Worm (Caenorhabditis elegans) whole organism, L1 larva: ENCODE measurements around the gene zipt-17.

Experiments
- C34B4.2 ChIP-seq: sonication (generic microtip); optimal IDR thresholded peaks from 2 replicates; lab custom pipeline; 2017; ENCODE audit warnings: mild to moderate bottlenecking, missing genetic modification characterization, missing compliant biosample characterization
- aha-1 ChIP-seq: fragments of 150-350 bp; optimal IDR thresholded peaks from 2 replicates; lab custom pipeline; 2014; ENCODE audit warnings: missing biosample characterization, missing genetic modification characterization
- alr-1 ChIP-seq: fragments of 200-800 bp; sonication (Bioruptor generic); optimal IDR thresholded peaks from 2 replicates; lab custom pipeline; 2018; ENCODE audit warnings: borderline replicate concordance, mild to moderate bottlenecking, missing genetic modification characterization, missing compliant biosample characterization
- ama-1 ChIP-seq: fragments of 150-350 bp; optimal IDR thresholded peaks from 2 replicates; lab custom pipeline; 2014
- blmp-1 ChIP-seq: fragments of 150-350 bp; optimal IDR thresholded peaks from 2 replicates; lab custom pipeline; 2014; ENCODE audit warnings: missing biosample characterization, missing genetic modification characterization
- ceh-63 ChIP-seq: fragments of 200-800 bp; sonication (Bioruptor generic); optimal IDR thresholded peaks from 2 replicates; lab custom pipeline; 2018; ENCODE audit warnings: mild to moderate bottlenecking, missing genetic modification characterization, missing compliant biosample characterization
- ces-1 ChIP-seq: fragments of 150-350 bp; optimal IDR thresholded peaks from 2 replicates; lab custom pipeline; 2014; ENCODE audit warnings: missing biosample characterization, missing genetic modification reagents, missing genetic modification characterization
- dpl-1 ChIP-seq, 3 experiments: fragments of 150-350 bp in 2 of 3; sonication (generic microtip) in 1 of 3; optimal IDR thresholded peaks; 2 replicates each; lab custom pipeline; 2014 to 2017; ENCODE audit warnings: missing biosample characterization in 3 of 3, missing genetic modification characterization in 3 of 3, missing genetic modification reagents in 3 of 3
- efl-1 ChIP-seq, 4 experiments: fragments of 150-350 bp; optimal IDR thresholded peaks in 3 of 4; peaks in 1 of 4; 1 replicate in 1 of 4; 2 replicates in 3 of 4; lab custom pipeline; 2014; ENCODE audit warnings: missing biosample characterization in 2 of 4, missing genetic modification characterization in 2 of 4, missing genetic modification reagents in 2 of 4
- efl-3 ChIP-seq: fragments of 200-800 bp; sonication (Bioruptor generic); optimal IDR thresholded peaks from 2 replicates; lab custom pipeline; 2018; ENCODE audit warnings: mild to moderate bottlenecking, missing genetic modification characterization, missing compliant biosample characterization
- elt-2 ChIP-seq: sonication (generic microtip); optimal IDR thresholded peaks from 2 replicates; lab custom pipeline; 2016; ENCODE audit warnings: missing genetic modification characterization, mild to moderate bottlenecking, inconsistent platforms, missing compliant biosample characterization, missing genetic modification reagents
- ets-5 ChIP-seq: fragments of 200-800 bp; sonication (Bioruptor generic); IDR thresholded peaks from 2 replicates; pipeline ENCODE4 v1.3.6; 2022; ENCODE audit warnings: missing genetic modification characterization, missing compliant biosample characterization
- fkh-4 ChIP-seq: sonication (generic microtip); optimal IDR thresholded peaks from 2 replicates; lab custom pipeline; 2016; ENCODE audit warnings: missing compliant biosample characterization, missing genetic modification characterization, borderline replicate concordance
- hpl-2 ChIP-seq: fragments of 150-350 bp; optimal IDR thresholded peaks from 2 replicates; lab custom pipeline; 2014; ENCODE audit warnings: missing biosample characterization, missing genetic modification reagents, missing genetic modification characterization
- jun-1 ChIP-seq: fragments of 150-350 bp; optimal IDR thresholded peaks from 2 replicates; lab custom pipeline; 2014; ENCODE audit warnings: missing biosample characterization, missing genetic modification reagents, missing genetic modification characterization
- lin-14 ChIP-seq: fragments of 200-800 bp; sonication (Bioruptor generic); optimal IDR thresholded peaks from 2 replicates; lab custom pipeline; 2018; ENCODE audit warnings: mild to moderate bottlenecking, missing genetic modification characterization, moderate library complexity, missing compliant biosample characterization
- lin-35 ChIP-seq, 2 experiments: fragments of 150-350 bp; optimal IDR thresholded peaks; 2 replicates each; lab custom pipeline; 2014; ENCODE audit warnings: missing biosample characterization in 2 of 2, missing genetic modification characterization in 2 of 2, missing genetic modification reagents in 2 of 2
- lsy-2 ChIP-seq, 2 experiments: fragments of 150-350 bp; optimal IDR thresholded peaks; 2 replicates each; lab custom pipeline; 2014; ENCODE audit warnings: missing biosample characterization in 2 of 2, missing genetic modification characterization in 2 of 2
- mdl-1 ChIP-seq, 2 experiments: fragments of 150-350 bp; optimal IDR thresholded peaks; 2 replicates each; lab custom pipeline; 2014 to 2017; ENCODE audit warnings: missing biosample characterization in 2 of 2, missing genetic modification characterization in 2 of 2, inconsistent platforms in 1 of 2
- mep-1 ChIP-seq: fragments of 150-350 bp; optimal IDR thresholded peaks from 2 replicates; lab custom pipeline; 2014; ENCODE audit warnings: missing biosample characterization, missing genetic modification characterization
- nhr-11 ChIP-seq: fragments of 150-350 bp; optimal IDR thresholded peaks from 2 replicates; lab custom pipeline; 2014; ENCODE audit warnings: missing biosample characterization, missing genetic modification characterization
- nhr-12 ChIP-seq: sonication (generic microtip); optimal IDR thresholded peaks from 2 replicates; lab custom pipeline; 2017; ENCODE audit warnings: missing biosample characterization, missing genetic modification characterization
- nhr-28 ChIP-seq: fragments of 150-350 bp; optimal IDR thresholded peaks from 2 replicates; lab custom pipeline; 2014; ENCODE audit warnings: missing biosample characterization, missing genetic modification characterization
- nhr-71 ChIP-seq: sonication (generic microtip); optimal IDR thresholded peaks from 2 replicates; lab custom pipeline; 2016; ENCODE audit warnings: mild to moderate bottlenecking, missing genetic modification characterization, moderate library complexity, missing compliant biosample characterization
- nhr-77 ChIP-seq: fragments of 150-350 bp; optimal IDR thresholded peaks from 2 replicates; lab custom pipeline; 2014; ENCODE audit warnings: missing biosample characterization, missing genetic modification characterization
- pax-3 ChIP-seq: fragments of 200-800 bp; sonication (Bioruptor generic); optimal IDR thresholded peaks from 2 replicates; lab custom pipeline; 2018; ENCODE audit warnings: mild to moderate bottlenecking, missing genetic modification characterization, moderate library complexity, missing compliant biosample characterization
- pqm-1 ChIP-seq: sonication (generic microtip); optimal IDR thresholded peaks from 3 replicates; lab custom pipeline; 2017; ENCODE audit warnings: missing biosample characterization, missing genetic modification characterization
- rnt-1 ChIP-seq: sonication (generic microtip); optimal IDR thresholded peaks from 2 replicates; lab custom pipeline; 2016; ENCODE audit warnings: mild to moderate bottlenecking, missing genetic modification characterization, moderate library complexity, missing compliant biosample characterization
- snu-23 ChIP-seq: sonication (generic microtip); optimal IDR thresholded peaks from 2 replicates; lab custom pipeline; 2016; ENCODE audit warnings: missing genetic modification characterization, missing compliant biosample characterization
- sptf-1 ChIP-seq: fragments of 150-350 bp; optimal IDR thresholded peaks from 2 replicates; lab custom pipeline; 2014; ENCODE audit warnings: missing biosample characterization, missing genetic modification characterization
- tlp-1 ChIP-seq: fragments of 150-350 bp; optimal IDR thresholded peaks from 2 replicates; lab custom pipeline; 2014; ENCODE audit warnings: missing biosample characterization, missing genetic modification characterization
- unc-30 ChIP-seq: sonication (generic microtip); optimal IDR thresholded peaks from 2 replicates; lab custom pipeline; 2017; ENCODE audit warnings: missing biosample characterization, missing genetic modification characterization
- zag-1 ChIP-seq: fragments of 150-350 bp; optimal IDR thresholded peaks from 2 replicates; lab custom pipeline; 2014; ENCODE audit warnings: missing biosample characterization, missing genetic modification characterization

The zipt-17 gene

DNA sequence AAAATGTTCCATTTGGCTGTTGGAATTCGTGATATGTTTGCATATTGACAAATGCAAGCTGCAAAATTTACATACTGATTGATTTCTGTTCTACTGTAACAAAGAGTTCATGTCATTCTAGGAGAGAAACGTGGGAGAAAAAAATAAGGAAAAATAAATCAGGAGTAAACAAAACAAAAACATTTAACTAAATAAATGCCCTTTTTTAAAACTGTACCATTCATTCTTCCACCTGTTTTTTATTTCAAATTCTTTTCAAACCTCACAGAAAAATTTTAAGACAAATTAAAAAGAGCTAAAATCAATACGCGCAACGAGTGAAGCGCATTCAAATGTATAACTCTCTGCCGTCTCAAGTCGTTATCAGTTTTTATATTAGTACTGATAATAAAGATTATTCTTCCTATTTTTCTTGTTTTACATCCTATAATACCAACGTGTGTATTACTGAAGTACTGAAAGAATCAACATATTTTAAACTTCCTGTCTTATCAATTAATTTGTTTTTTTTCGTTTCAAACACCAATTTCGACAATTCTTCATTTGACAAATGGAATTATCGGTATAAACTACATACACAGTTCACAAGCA is 28.2 kb downstream of the zipt-17 start, which contains the start of gene C49C3.10:
C49C3.10 (minus strand) TSS at position 51 of the 591 bp plus-strand sequence.
- TF ChIP-seq elt-2 (tag; lab: Kevin White, UChicago) (peak; percentile 87), nhr-77 (tag; lab: Kevin White, UChicago) (no peak), efl-3 (no peak), hpl-2 (GFP tag; lab: Kevin White, UChicago) (no peak), jun-1 (tag; lab: Kevin White, UChicago) (peak; percentile 76), ama-1 (lab: Kevin White, UChicago) (no peak), tlp-1 (peak; percentile 14), C34B4.2 (no peak), ces-1 (GFP tag; lab: Kevin White, UChicago) (no peak), mep-1 (tag; lab: Kevin White, UChicago) (no peak), snu-23 (no peak), ets-5 (GFP tag; lab: Robert Waterston, UW) (no peak), alr-1 (tag; lab: Kevin White, UChicago) (no peak), nhr-11 (tag; lab: Kevin White, UChicago) (no peak), pqm-1 (tag; lab: Kevin White, UChicago) (peak; percentile 23), pax-3 (tag; lab: Kevin White, UChicago) (no peak)

DNA sequence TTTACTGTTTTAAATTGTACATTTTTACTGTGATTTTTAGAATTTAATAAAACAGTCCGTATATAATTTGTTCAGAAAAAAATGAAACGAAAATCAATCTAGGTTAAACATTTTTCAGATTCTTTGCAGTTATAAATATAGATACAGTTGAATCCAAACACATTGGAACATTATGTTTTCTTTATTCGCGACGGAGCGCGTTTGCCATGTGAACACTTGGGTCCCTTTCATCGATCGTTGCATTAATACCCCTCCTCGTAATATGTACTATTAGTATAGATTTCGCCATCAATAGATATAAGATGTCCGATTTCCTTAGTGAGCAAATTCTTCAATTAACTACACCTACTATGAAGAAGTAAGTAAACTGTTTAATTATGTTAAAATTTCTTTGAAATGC is 32.2 kb downstream of the zipt-17 start, which contains the start of gene C49C3.8:
C49C3.8 (plus strand) TSS at position 173 of the 400 bp plus-strand sequence.
- TF ChIP-seq blmp-1 (tag; lab: Kevin White, UChicago), result peak; percentile 38
- no peak for TF ChIP-seq zag-1
- no peak for TF ChIP-seq lin-35 (GFP tag; optimal IDR thresholded peaks at IDR 0.05; lab: Kevin White, UChicago)
- peak; percentile 29 for TF ChIP-seq mep-1 (tag; lab: Kevin White, UChicago)
- TF ChIP-seq dpl-1 (GFP tag; optimal IDR thresholded peaks at IDR 0.05; lab: Kevin White, UChicago), result peak in 1 of 3 experiments; percentile 19
- peak; percentile 60 for TF ChIP-seq lin-14 (GFP tag; lab: Kevin White, UChicago)
- TF ChIP-seq lsy-2 (tag; optimal IDR thresholded peaks at IDR 0.05; lab: Kevin White, UChicago), result peak in 1 of 2 experiments; percentile 26
- TF ChIP-seq efl-1 (optimal IDR thresholded peaks at IDR 0.05; lab: Kevin White, UChicago), result no peak
- peak in 1 of 2 experiments; percentile 12 for TF ChIP-seq efl-1 (GFP tag; optimal IDR thresholded peaks at IDR 0.05 in 1 of 2; lab: Kevin White, UChicago)
- TF ChIP-seq snu-23, result no peak

DNA sequence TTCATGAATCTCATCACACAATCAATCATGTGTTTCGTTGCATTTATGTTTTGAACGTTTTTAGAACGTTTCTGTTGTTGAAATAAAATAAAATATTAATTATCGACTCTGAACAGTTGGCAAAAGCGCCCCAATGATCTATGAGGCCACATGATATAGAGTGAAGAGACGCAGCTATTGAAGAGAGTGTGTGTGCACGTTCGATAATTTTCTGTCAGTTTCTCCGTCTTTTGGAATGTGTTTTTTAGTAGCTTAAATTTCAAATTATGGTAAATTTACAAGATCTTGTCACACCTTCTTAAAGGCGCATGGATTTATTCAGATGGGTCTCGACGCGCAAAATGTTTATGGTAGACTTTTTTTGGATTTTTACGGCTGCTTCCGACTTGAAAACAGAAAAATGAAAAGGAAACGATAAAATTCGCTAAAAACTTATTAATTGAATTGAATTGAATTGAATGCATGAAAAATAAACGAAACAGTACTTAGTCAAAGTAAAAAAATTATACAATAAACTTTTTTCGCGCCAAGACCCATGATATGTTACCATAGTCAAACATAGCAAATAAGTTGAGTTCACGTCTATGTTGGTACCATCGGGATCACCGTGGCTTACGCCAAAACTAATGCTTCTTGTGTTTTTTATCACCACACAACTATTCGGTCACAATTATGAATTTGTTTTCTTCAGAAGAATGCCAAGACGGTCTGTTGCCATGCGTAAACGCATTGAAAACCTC is 33.5 kb downstream of the zipt-17 start, which contains the start of gene C49C3.15:
C49C3.15 (plus strand) TSS at position 690 of the 740 bp plus-strand sequence.
- TF ChIP-seq nhr-12 (no peak), nhr-28 (tag; lab: Kevin White, UChicago) (no peak), mep-1 (tag; lab: Kevin White, UChicago) (peak; percentile 48), lin-14 (GFP tag; lab: Kevin White, UChicago) (peak; percentile 63), rnt-1 (tag; lab: Kevin White, UChicago) (peak; percentile 14), lin-35 (GFP tag; optimal IDR thresholded peaks at IDR 0.05; lab: Kevin White, UChicago) (peak in 1 of 2 experiments; percentile 51), ces-1 (GFP tag; lab: Kevin White, UChicago) (no peak), mdl-1 (tag; optimal IDR thresholded peaks at IDR 0.05; lab: Kevin White, UChicago) (peak in 1 of 2 experiments; percentile 22), efl-1 (optimal IDR thresholded peaks at IDR 0.05; lab: Kevin White, UChicago) (peak; percentile 15 to 42), efl-1 (GFP tag; optimal IDR thresholded peaks at IDR 0.05 in 1 of 2; lab: Kevin White, UChicago) (peak; percentile 12 to 86), nhr-71 (tag; lab: Kevin White, UChicago) (peak; percentile 16), snu-23 (peak; percentile 30), lsy-2 (tag; optimal IDR thresholded peaks at IDR 0.05; lab: Kevin White, UChicago) (peak in 1 of 2 experiments; percentile 47), dpl-1 (GFP tag; optimal IDR thresholded peaks at IDR 0.05; lab: Kevin White, UChicago) (peak in 1 of 3 experiments; percentile 21), unc-30 (tag; lab: Kevin White, UChicago) (no peak)

DNA sequence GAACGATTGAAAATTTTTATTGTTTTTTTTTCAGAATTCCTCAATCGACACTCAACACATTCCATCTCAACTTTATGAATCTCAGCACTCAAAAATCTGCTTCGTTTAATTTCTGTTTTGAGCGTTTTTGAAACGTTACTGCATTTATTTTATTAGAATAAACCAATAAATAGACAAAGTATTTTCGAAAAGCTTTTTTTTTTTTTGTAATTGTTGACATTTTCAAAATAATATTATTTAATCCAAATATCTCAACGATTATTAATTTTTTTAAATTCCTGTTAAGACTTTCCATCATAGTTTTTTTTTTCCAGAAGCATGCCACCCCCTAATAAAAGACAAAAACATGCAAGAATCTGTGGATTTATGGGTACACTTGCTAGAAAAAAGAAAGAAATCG is 34.9 kb downstream of the zipt-17 start, which contains the start of gene C49C3.7:
C49C3.7 (plus strand) TSS at position 301 of the 400 bp plus-strand sequence.
- TF ChIP-seq ceh-63 (GFP tag; lab: Kevin White, UChicago), result no peak
- no peak for TF ChIP-seq sptf-1 (tag; lab: Kevin White, UChicago)
- no peak for TF ChIP-seq aha-1 (tag; lab: Kevin White, UChicago)
- no peak for TF ChIP-seq fkh-4 (tag; lab: Kevin White, UChicago)
